Fruit fly (Drosophila melanogaster): ENCODE data around the gene Ald1.

Gene Ald1

DNA sequence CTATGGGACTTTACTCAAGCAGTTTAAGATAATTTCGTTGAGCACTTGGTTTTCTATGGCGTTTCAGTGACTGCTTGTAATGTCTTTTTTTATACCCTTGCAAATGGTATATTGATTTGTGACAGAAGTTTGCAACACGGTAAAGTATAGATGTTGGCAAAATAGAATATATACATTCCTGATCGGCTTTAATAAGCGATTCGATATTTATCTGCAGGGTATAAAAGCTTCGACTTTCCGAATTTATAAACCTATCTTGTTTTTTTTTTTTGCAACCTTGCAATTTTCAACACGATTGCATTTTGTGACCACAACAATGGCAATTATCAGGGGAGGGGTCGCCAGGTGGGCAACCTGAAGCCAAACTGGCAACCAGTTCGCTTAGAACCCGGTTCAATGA lies 47.1 kb downstream of the Ald1 start:
- TF ChIP-seq CG31224 (GFP tag; IDR thresholded peaks at IDR 0.05) (no peak), Ets97D (GFP tag; optimal IDR thresholded peaks at IDR 0.05) (no peak), Med (GFP tag) (peak; percentile 27), CG4282 (GFP tag; optimal IDR thresholded peaks at IDR 0.05) (no peak)

DNA sequence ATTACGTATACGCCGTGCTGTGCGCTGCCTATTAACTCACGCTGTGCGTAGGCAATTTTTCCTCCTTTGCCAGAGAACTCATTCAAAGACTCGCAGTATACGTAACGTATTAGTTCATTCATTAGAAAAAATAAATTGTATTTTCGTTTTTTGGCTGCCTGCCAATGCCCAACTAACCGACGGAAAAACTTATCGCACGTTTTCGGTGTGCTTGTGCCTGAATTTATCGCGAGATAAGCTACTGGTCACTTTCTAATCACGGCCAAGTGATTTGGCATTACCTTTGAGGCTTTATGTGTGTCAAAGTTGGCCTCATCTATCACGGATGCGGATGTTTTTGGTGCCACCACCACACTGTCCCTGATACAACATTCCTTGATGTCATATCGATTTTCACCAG lies 48.5 kb downstream of the Ald1 start:
- TF ChIP-seq CG10366 (GFP tag; IDR thresholded peaks at IDR 0.05) = no peak
- TF ChIP-seq chinmo (GFP tag; IDR thresholded peaks at IDR 0.05; ENCODE audit: partially characterized antibody) = peak; percentile 54; the same call in 1 of the 4 replicates
- peak; percentile 36 for TF ChIP-seq sd (tag; optimal IDR thresholded peaks at IDR 0.05)
- no peak for TF ChIP-seq CG18764 (GFP tag; optimal IDR thresholded peaks at IDR 0.05)
- peak; percentile 41 for TF ChIP-seq CG12769 (tag; optimal IDR thresholded peaks at IDR 0.05)
- no peak for TF ChIP-seq CG7556 (GFP tag; optimal IDR thresholded peaks at IDR 0.05)
- no peak for TF ChIP-seq usp (GFP tag; optimal IDR thresholded peaks at IDR 0.05)
- TF ChIP-seq Pdp1 (GFP tag; optimal IDR thresholded peaks at IDR 0.05) = peak in 1 of 2 experiments; percentile 75
- no peak for TF ChIP-seq bbx (GFP tag; IDR thresholded peaks at IDR 0.05; ENCODE audit: partially characterized antibody)
- TF ChIP-seq cwo (GFP tag; optimal IDR thresholded peaks at IDR 0.05) = peak; percentile 66
- TF ChIP-seq CG17359 (tag; optimal IDR thresholded peaks at IDR 0.05) = no peak
- TF ChIP-seq CG3995 (GFP tag; optimal IDR thresholded peaks at IDR 0.05) = peak; percentile 54
